Worm (Caenorhabditis elegans) whole organism, mixed stage, embryonic: ENCODE results near the gene F55A11.7.

Experiments
- bed-3 ChIP-seq: fragments of 200-800 bp; sonication (Bioruptor generic); optimal IDR thresholded peaks from 3 replicates; lab custom pipeline; 2018; ENCODE audit warnings: mild to moderate bottlenecking, missing genetic modification characterization, moderate library complexity, missing compliant biosample characterization
- blmp-1 ChIP-seq: fragments of 150-350 bp; optimal IDR thresholded peaks from 2 replicates; lab custom pipeline; 2014; ENCODE audit warnings: missing biosample characterization, missing genetic modification characterization
- ceh-39 ChIP-seq: fragments of 150-350 bp; optimal IDR thresholded peaks from 2 replicates; lab custom pipeline; 2014; ENCODE audit warnings: missing biosample characterization, missing genetic modification characterization
- ceh-43 ChIP-seq: fragments of 200-800 bp; sonication (Bioruptor generic); optimal IDR thresholded peaks from 2 replicates; lab custom pipeline; 2018; ENCODE audit warnings: mild to moderate bottlenecking, missing genetic modification characterization, moderate library complexity, missing compliant biosample characterization
- ceh-83 ChIP-seq: fragments of 200-800 bp; sonication (Bioruptor generic); optimal IDR thresholded peaks from 2 replicates; lab custom pipeline; 2018; ENCODE audit warnings: mild to moderate bottlenecking, missing genetic modification characterization, missing compliant biosample characterization
- ces-1 ChIP-seq: fragments of 150-350 bp; optimal IDR thresholded peaks from 2 replicates; lab custom pipeline; 2014; ENCODE audit warnings: missing biosample characterization, missing genetic modification reagents, missing genetic modification characterization
- cnd-1 ChIP-seq: fragments of 200-800 bp; sonication (Bioruptor generic); optimal IDR thresholded peaks from 2 replicates; lab custom pipeline; 2018; ENCODE audit warnings: mild to moderate bottlenecking, missing genetic modification characterization, missing compliant biosample characterization
- drap-1 ChIP-seq: fragments of 200-800 bp; sonication (Bioruptor generic); optimal IDR thresholded peaks from 3 replicates; lab custom pipeline; 2018; ENCODE audit warnings: mild to moderate bottlenecking, missing genetic modification characterization, missing compliant biosample characterization
- elt-1 ChIP-seq: sonication (generic microtip); optimal IDR thresholded peaks from 2 replicates; lab custom pipeline; 2017; ENCODE audit warnings: missing genetic modification characterization, mild to moderate bottlenecking, missing compliant biosample characterization, antibody characterized with exemption, moderate library complexity, borderline replicate concordance; ENCODE audit not compliant: insufficient read depth
- elt-3 ChIP-seq: fragments of 150-350 bp; optimal IDR thresholded peaks from 2 replicates; lab custom pipeline; 2014; ENCODE audit warnings: missing biosample characterization, missing genetic modification characterization
- flh-1 ChIP-seq: fragments of 200-800 bp; sonication (Bioruptor generic); optimal IDR thresholded peaks from 2 replicates; lab custom pipeline; 2018; ENCODE audit warnings: mild to moderate bottlenecking, missing genetic modification characterization, moderate library complexity, missing compliant biosample characterization
- ham-2 ChIP-seq: fragments of 200-800 bp; sonication (Bioruptor generic); optimal IDR thresholded peaks from 2 replicates; lab custom pipeline; 2018; ENCODE audit warnings: mild to moderate bottlenecking, missing genetic modification characterization, missing compliant biosample characterization
- hlh-1 ChIP-seq: fragments of 150-350 bp; optimal IDR thresholded peaks from 2 replicates; lab custom pipeline; 2014; ENCODE audit warnings: missing biosample characterization, missing genetic modification reagents, missing genetic modification characterization
- lin-13 ChIP-seq: fragments of 150-350 bp; optimal IDR thresholded peaks from 2 replicates; lab custom pipeline; 2014; ENCODE audit warnings: missing biosample characterization, missing genetic modification characterization
- lin-32 ChIP-seq: fragments of 200-800 bp; sonication (Bioruptor generic); optimal IDR thresholded peaks from 2 replicates; lab custom pipeline; 2018; ENCODE audit warnings: mild to moderate bottlenecking, missing genetic modification characterization, missing compliant biosample characterization
- mab-5 ChIP-seq: fragments of 150-350 bp; optimal IDR thresholded peaks from 2 replicates; lab custom pipeline; 2014; ENCODE audit warnings: missing biosample characterization, missing genetic modification characterization
- mep-1 ChIP-seq: fragments of 150-350 bp; optimal IDR thresholded peaks from 2 replicates; lab custom pipeline; 2017; ENCODE audit warnings: missing biosample characterization, missing genetic modification reagents, missing genetic modification characterization, inconsistent platforms
- mls-2 ChIP-seq: sonication (generic microtip); optimal IDR thresholded peaks from 2 replicates; lab custom pipeline; 2016; ENCODE audit warnings: mild to moderate bottlenecking, missing genetic modification characterization, moderate library complexity, missing compliant biosample characterization
- nhr-2 ChIP-seq: fragments of 150-350 bp; optimal IDR thresholded peaks from 2 replicates; lab custom pipeline; 2014; ENCODE audit warnings: missing biosample characterization, missing genetic modification characterization
- nhr-237 ChIP-seq: fragments of 150-350 bp; optimal IDR thresholded peaks from 2 replicates; lab custom pipeline; 2014; ENCODE audit warnings: missing biosample characterization, missing genetic modification characterization
- nhr-28 ChIP-seq: fragments of 150-350 bp; optimal IDR thresholded peaks from 2 replicates; lab custom pipeline; 2014; ENCODE audit warnings: missing biosample characterization, missing genetic modification characterization
- sem-2 ChIP-seq: fragments of 200-800 bp; sonication (Bioruptor generic); optimal IDR thresholded peaks from 2 replicates; lab custom pipeline; 2018; ENCODE audit warnings: mild to moderate bottlenecking, missing genetic modification characterization, missing compliant biosample characterization
- snpc-4 ChIP-seq: fragments of 150-350 bp; optimal IDR thresholded peaks from 2 replicates; lab custom pipeline; 2014; ENCODE audit warnings: missing biosample characterization, missing genetic modification characterization
- sptf-1 ChIP-seq: sonication (generic microtip); optimal IDR thresholded peaks from 2 replicates; lab custom pipeline; 2017; ENCODE audit warnings: mild to moderate bottlenecking, missing genetic modification characterization, moderate library complexity, missing compliant biosample characterization
- unc-120 ChIP-seq: sonication (generic microtip); optimal IDR thresholded peaks from 2 replicates; lab custom pipeline; 2017; ENCODE audit warnings: missing genetic modification characterization, missing compliant biosample characterization; ENCODE audit not compliant: poor library complexity, severe bottlenecking
- unc-39 ChIP-seq: fragments of 150-350 bp; optimal IDR thresholded peaks from 2 replicates; lab custom pipeline; 2014; ENCODE audit warnings: missing biosample characterization, missing genetic modification characterization
- unc-62 ChIP-seq: fragments of 150-350 bp; optimal IDR thresholded peaks from 2 replicates; lab custom pipeline; 2014; ENCODE audit warnings: missing biosample characterization, missing genetic modification reagents, missing genetic modification characterization
- zip-8 ChIP-seq: fragments of 150-350 bp; optimal IDR thresholded peaks from 2 replicates; lab custom pipeline; 2014; ENCODE audit warnings: missing biosample characterization, missing genetic modification characterization
- ztf-11 ChIP-seq: fragments of 150-350 bp; optimal IDR thresholded peaks from 2 replicates; lab custom pipeline; 2014; ENCODE audit warnings: missing biosample characterization, missing genetic modification characterization

Gene F55A11.7

ce11 chrV:11762863-11763262 is 24.4 kb downstream of the F55A11.7 start, which contains the start of gene T04F3.4:
Gene T04F3.4, minus strand, starts transcription at chrV:11763049.
- no peak for TF ChIP-seq sptf-1 (tag; lab: Kevin White, UChicago)
- no peak for TF ChIP-seq blmp-1 (tag; lab: Kevin White, UChicago)
- no peak for TF ChIP-seq unc-39 (tag; lab: Kevin White, UChicago)
- no peak for TF ChIP-seq ces-1 (GFP tag; lab: Kevin White, UChicago)
- TF ChIP-seq cnd-1 (tag; lab: Kevin White, UChicago), result no peak
- no peak for TF ChIP-seq ham-2
- no peak for TF ChIP-seq elt-3
- no peak for TF ChIP-seq ceh-39
- TF ChIP-seq snpc-4, result no peak
- TF ChIP-seq mep-1 (tag; lab: Kevin White, UChicago), result no peak
- TF ChIP-seq lin-32 (GFP tag; lab: Kevin White, UChicago), result no peak

- TF ChIP-seq drap-1 (no peak), zip-8 (tag; lab: Kevin White, UChicago) (no peak), sptf-1 (tag; lab: Kevin White, UChicago) (no peak), hlh-1 (no peak), unc-39 (tag; lab: Kevin White, UChicago) (no peak), snpc-4 (no peak), nhr-237 (tag; lab: Kevin White, UChicago) (no peak), elt-3 (no peak), bed-3 (no peak), ceh-43 (no peak), cnd-1 (tag; lab: Kevin White, UChicago) (no peak)
Observed at ce11 chrV:11760371-11760770, 26.9 kb downstream of the F55A11.7 start, which contains the start of gene T04F3.5. Gene T04F3.5, plus strand, starts transcription at chrV:11760671.

ce11 chrV:11758635-11759034 is 28.6 kb downstream of the F55A11.7 start, which contains the start of gene T04F3.3:
Gene T04F3.3, plus strand, starts transcription at chrV:11758935.
- TF ChIP-seq ces-1 (GFP tag; lab: Kevin White, UChicago) (no peak), zip-8 (tag; lab: Kevin White, UChicago) (no peak), unc-120 (tag; lab: Kevin White, UChicago) (no peak), bed-3 (no peak), mab-5 (tag; lab: Kevin White, UChicago) (no peak), mls-2 (tag; lab: Kevin White, UChicago) (no peak), elt-1 (tag; lab: Kevin White, UChicago) (no peak), cnd-1 (tag; lab: Kevin White, UChicago) (no peak), nhr-2 (tag; lab: Kevin White, UChicago) (no peak), mep-1 (tag; lab: Kevin White, UChicago) (no peak), elt-3 (no peak), lin-32 (GFP tag; lab: Kevin White, UChicago) (no peak), flh-1 (no peak), nhr-28 (tag; lab: Kevin White, UChicago) (no peak), blmp-1 (tag; lab: Kevin White, UChicago) (no peak)

ce11 chrV:11757358-11757757 is 29.9 kb downstream of the F55A11.7 start, which contains the start of gene smoc-1:
Gene smoc-1, plus strand, starts transcription at chrV:11757658.
- no peak for TF ChIP-seq snpc-4
- TF ChIP-seq flh-1, result no peak
- no peak for TF ChIP-seq elt-3
- no peak for TF ChIP-seq ceh-83 (GFP tag; lab: Kevin White, UChicago)
- TF ChIP-seq ceh-39, result no peak
- no peak for TF ChIP-seq unc-62 (GFP tag; lab: Kevin White, UChicago)
- TF ChIP-seq, all 35 proteins: peak for 0

- no peak for TF ChIP-seq ceh-39
- no peak for TF ChIP-seq nhr-2 (tag; lab: Kevin White, UChicago)
- no peak for TF ChIP-seq unc-120 (tag; lab: Kevin White, UChicago)
- no peak for TF ChIP-seq cnd-1 (tag; lab: Kevin White, UChicago)
- no peak for TF ChIP-seq mab-5 (tag; lab: Kevin White, UChicago)
- no peak for TF ChIP-seq lin-13 (tag; lab: Kevin White, UChicago)
- no peak for TF ChIP-seq sem-2 (GFP tag; lab: Kevin White, UChicago)
- no peak for TF ChIP-seq unc-62 (GFP tag; lab: Kevin White, UChicago)
- TF ChIP-seq ceh-43, result no peak
- TF ChIP-seq unc-39 (tag; lab: Kevin White, UChicago), result no peak
- TF ChIP-seq, all 35 proteins: peak for 0
Observed at ce11 chrV:11755848-11756247, 31.4 kb downstream of the F55A11.7 start.

ce11 chrV:11751480-11751879 is 35.8 kb downstream of the F55A11.7 start:
- TF ChIP-seq ceh-43, result no peak
- TF ChIP-seq zip-8 (tag; lab: Kevin White, UChicago), result no peak
- TF ChIP-seq ztf-11 (tag; lab: Kevin White, UChicago), result no peak
- no peak for TF ChIP-seq ham-2
- no peak for TF ChIP-seq elt-3
- TF ChIP-seq mls-2 (tag; lab: Kevin White, UChicago), result no peak
- TF ChIP-seq hlh-1, result no peak
- TF ChIP-seq mep-1 (tag; lab: Kevin White, UChicago), result no peak
